Worm (Caenorhabditis elegans): ENCODE measurements around the gene sri-30.

ce11 chrII:3096060-3096459 is 50.1 kb downstream of the sri-30 start, which contains the start of gene srg-23:
- TF ChIP-seq ztf-11 (tag; optimal IDR thresholded peaks at IDR 0.05) (no peak), sem-4 (tag; optimal IDR thresholded peaks at IDR 0.05) (no peak), ceh-82 (tag; optimal IDR thresholded peaks at IDR 0.05) (no peak), nhr-77 (tag; optimal IDR thresholded peaks at IDR 0.05) (no peak), nhr-237 (tag; optimal IDR thresholded peaks at IDR 0.05) (no peak), lin-39 (tag; optimal IDR thresholded peaks at IDR 0.05) (no peak), elt-1 (tag; optimal IDR thresholded peaks at IDR 0.05) (no peak), mbf-1 (tag; optimal IDR thresholded peaks at IDR 0.05) (no peak), lsy-2 (tag; optimal IDR thresholded peaks at IDR 0.05) (no peak), egl-27 (tag; optimal IDR thresholded peaks at IDR 0.05) (no peak), lin-11 (tag; optimal IDR thresholded peaks at IDR 0.05) (no peak), nhr-25 (tag; optimal IDR thresholded peaks at IDR 0.05) (no peak)

Measured in whole organism, L2 larva.